Fruit fly (Drosophila melanogaster) whole organism, embryonic: Measurements from ENCODE around the gene CG33679.

Experiments
- Atf-2 ChIP-seq: fragments of 200-800 bp; sonication (Bioruptor generic); optimal IDR thresholded peaks from 2 replicates; lab custom pipeline; 2016; ENCODE audit warnings: missing biosample characterization, missing genetic modification characterization
- Bdp1 ChIP-seq: fragments of 200-800 bp; sonication (Bioruptor generic); optimal IDR thresholded peaks from 3 replicates; lab custom pipeline; 2016; ENCODE audit warnings: missing biosample characterization, missing genetic modification characterization
- BtbVII ChIP-seq: fragments of 200-800 bp; sonication (Bioruptor generic); optimal IDR thresholded peaks from 3 replicates; lab custom pipeline; 2017; ENCODE audit warnings: missing biosample characterization, mild to moderate bottlenecking, missing genetic modification characterization
- CG10431 ChIP-seq: fragments of 200-800 bp; sonication (Bioruptor generic); optimal IDR thresholded peaks from 3 replicates; lab custom pipeline; 2018; ENCODE audit warnings: missing biosample characterization, mild to moderate bottlenecking, missing genetic modification characterization
- CG14710 ChIP-seq: fragments of 200-800 bp; sonication (Bioruptor generic); optimal IDR thresholded peaks from 3 replicates; lab custom pipeline; 2019; ENCODE audit warnings: missing biosample characterization, mild to moderate bottlenecking, missing genetic modification characterization, moderate library complexity
- CG14965 ChIP-seq: fragments of 200-800 bp; sonication (Bioruptor generic); optimal IDR thresholded peaks from 2 replicates; lab custom pipeline; 2016; ENCODE audit warnings: missing biosample characterization, missing genetic modification characterization, borderline replicate concordance
- CG1602 ChIP-seq: fragments of 200-800 bp; sonication (Bioruptor generic); optimal IDR thresholded peaks from 3 replicates; lab custom pipeline; 2016; ENCODE audit warnings: missing biosample characterization, missing genetic modification characterization
- CG17328 ChIP-seq: fragments of 200-800 bp; sonication (Bioruptor generic); IDR thresholded peaks from 2 replicates; pipeline ENCODE4 v1.3.6; 2022; ENCODE audit warnings: missing biosample characterization, missing genetic modification characterization
- CG17361 ChIP-seq: fragments of 200-800 bp; sonication (Bioruptor generic); IDR thresholded peaks from 3 replicates; pipeline ENCODE4 v1.3.6; 2022; ENCODE audit warnings: missing biosample characterization, missing genetic modification characterization
- CG17385 ChIP-seq: fragments of 200-800 bp; sonication (Bioruptor generic); optimal IDR thresholded peaks from 3 replicates; lab custom pipeline; 2018; ENCODE audit warnings: missing biosample characterization, mild to moderate bottlenecking, missing genetic modification characterization
- CG17829 ChIP-seq: fragments of 200-800 bp; optimal IDR thresholded peaks from 2 replicates; lab custom pipeline; 2019; ENCODE audit warnings: missing biosample characterization, mild to moderate bottlenecking, missing genetic modification characterization, moderate library complexity
- CG2202 ChIP-seq: fragments of 200-800 bp; sonication (Bioruptor generic); optimal IDR thresholded peaks from 2 replicates; lab custom pipeline; 2018; ENCODE audit warnings: missing biosample characterization, mild to moderate bottlenecking, missing genetic modification characterization
- CG2678 ChIP-seq: fragments of 200-800 bp; sonication (Bioruptor generic); optimal IDR thresholded peaks from 3 replicates; lab custom pipeline; 2019; ENCODE audit warnings: missing biosample characterization, mild to moderate bottlenecking, missing genetic modification characterization, moderate library complexity
- CG30431 ChIP-seq: fragments of 200-800 bp; sonication (Bioruptor generic); optimal IDR thresholded peaks from 2 replicates; lab custom pipeline; 2017; ENCODE audit warnings: missing biosample characterization, missing genetic modification characterization
- CG3838 ChIP-seq: fragments of 200-800 bp; sonication (Bioruptor generic); optimal IDR thresholded peaks from 3 replicates; lab custom pipeline; 2016; ENCODE audit warnings: missing biosample characterization, missing genetic modification characterization
- CG4360 ChIP-seq: fragments of 200-800 bp; sonication (Bioruptor generic); IDR thresholded peaks from 2 replicates; pipeline ENCODE4 v1.3.6; 2022; ENCODE audit warnings: missing biosample characterization, missing genetic modification characterization
- CG4854 ChIP-seq: fragments of 200-800 bp; sonication (Bioruptor generic); optimal IDR thresholded peaks from 2 replicates; lab custom pipeline; 2016; ENCODE audit warnings: missing biosample characterization, missing genetic modification characterization, inconsistent platforms
- CG5180 ChIP-seq: fragments of 200-800 bp; sonication (Bioruptor generic); optimal IDR thresholded peaks from 3 replicates; lab custom pipeline; 2017; ENCODE audit warnings: missing biosample characterization, missing genetic modification characterization, mild to moderate bottlenecking, moderate library complexity, missing genetic modification reagents
- CG6654 ChIP-seq: fragments of 200-800 bp; sonication (Bioruptor generic); optimal IDR thresholded peaks from 2 replicates; lab custom pipeline; 2017; ENCODE audit warnings: missing biosample characterization, mild to moderate bottlenecking, missing genetic modification characterization
- CG7745 ChIP-seq: fragments of 200-800 bp; sonication (Bioruptor generic); optimal IDR thresholded peaks from 2 replicates; lab custom pipeline; 2018; ENCODE audit warnings: missing biosample characterization, mild to moderate bottlenecking, missing genetic modification characterization, moderate library complexity
- CG8089 ChIP-seq: fragments of 200-800 bp; sonication (Bioruptor generic); optimal IDR thresholded peaks from 3 replicates; lab custom pipeline; 2016; ENCODE audit warnings: missing biosample characterization, missing genetic modification characterization
- CG8281 ChIP-seq: fragments of 200-800 bp; sonication (Bioruptor generic); optimal IDR thresholded peaks from 2 replicates; lab custom pipeline; 2018; ENCODE audit warnings: missing biosample characterization, mild to moderate bottlenecking, missing genetic modification characterization, moderate library complexity
- Camta ChIP-seq: fragments of 200-800 bp; sonication (Bioruptor generic); optimal IDR thresholded peaks from 2 replicates; lab custom pipeline; 2016; ENCODE audit warnings: missing biosample characterization, missing genetic modification characterization
- D19A ChIP-seq: fragments of 200-800 bp; optimal IDR thresholded peaks from 3 replicates; lab custom pipeline; 2019; ENCODE audit warnings: missing biosample characterization, mild to moderate bottlenecking, missing genetic modification characterization, moderate library complexity
- Dfd ChIP-seq, 2 experiments: fragments of >200 bp; optimal IDR thresholded peaks; 2 replicates each; lab custom pipeline; 2017; ENCODE audit warnings: missing biosample characterization in 2 of 2, missing genetic modification characterization in 2 of 2
- Fer1 ChIP-seq: fragments of 200-800 bp; sonication (Bioruptor generic); optimal IDR thresholded peaks from 2 replicates; lab custom pipeline; 2017; ENCODE audit warnings: missing biosample characterization, mild to moderate bottlenecking, missing genetic modification characterization
- H2.0 ChIP-seq: fragments of 200-800 bp; sonication (Bioruptor generic); IDR thresholded peaks from 2 replicates; pipeline ENCODE4 v1.3.6; 2022; ENCODE audit warnings: missing biosample characterization, missing genetic modification characterization
- Hmr ChIP-seq: fragments of 200-800 bp; sonication (Bioruptor generic); optimal IDR thresholded peaks from 3 replicates; lab custom pipeline; 2017; ENCODE audit warnings: mild to moderate bottlenecking, missing biosample characterization, missing genetic modification reagents, missing genetic modification characterization
- Hr3 ChIP-seq: fragments of 200-800 bp; sonication (Bioruptor generic); optimal IDR thresholded peaks from 3 replicates; lab custom pipeline; 2016; ENCODE audit warnings: missing biosample characterization, missing genetic modification characterization
- Spps ChIP-seq: fragments of 200-800 bp; sonication (Bioruptor generic); optimal IDR thresholded peaks from 2 replicates; lab custom pipeline; 2018; ENCODE audit warnings: missing biosample characterization, mild to moderate bottlenecking, missing genetic modification characterization
- Tbp ChIP-seq: fragments of >200 bp; optimal IDR thresholded peaks from 2 replicates; lab custom pipeline; 2018; ENCODE audit warnings: missing biosample characterization, missing genetic modification characterization
- Usf ChIP-seq: fragments of 200-800 bp; sonication (Bioruptor generic); optimal IDR thresholded peaks from 2 replicates; lab custom pipeline; 2017; ENCODE audit warnings: missing genotype, missing biosample characterization, missing genetic modification characterization
- ap ChIP-seq: fragments of 200-800 bp; sonication (Bioruptor generic); IDR thresholded peaks from 2 replicates; pipeline ENCODE4 v1.3.6; 2022; ENCODE audit warnings: missing biosample characterization, missing genetic modification characterization
- crp ChIP-seq, 2 experiments: fragments of 200-800 bp; sonication (Bioruptor generic); optimal IDR thresholded peaks; 2 replicates in 1 of 2; 3 replicates in 1 of 2; lab custom pipeline; 2017; ENCODE audit warnings: missing biosample characterization in 2 of 2, missing genetic modification characterization in 2 of 2, mild to moderate bottlenecking in 1 of 2, moderate library complexity in 1 of 2
- danr ChIP-seq: fragments of 200-800 bp; sonication (Bioruptor generic); IDR thresholded peaks from 2 replicates; pipeline ENCODE4 v1.3.6; 2022; ENCODE audit warnings: missing biosample characterization, missing genetic modification characterization
- dimm ChIP-seq: fragments of 200-800 bp; sonication (Bioruptor generic); IDR thresholded peaks from 2 replicates; pipeline ENCODE4 v1.3.6; 2022; ENCODE audit warnings: missing biosample characterization, missing genetic modification characterization
- ewg ChIP-seq: fragments of 200-800 bp; sonication (Bioruptor generic); optimal IDR thresholded peaks from 3 replicates; lab custom pipeline; 2017; ENCODE audit warnings: mild to moderate bottlenecking, missing biosample characterization, missing genetic modification reagents, missing genetic modification characterization
- her ChIP-seq: fragments of 200-800 bp; sonication (Bioruptor generic); optimal IDR thresholded peaks from 2 replicates; lab custom pipeline; 2016; ENCODE audit warnings: missing biosample characterization, missing genetic modification characterization
- jumu ChIP-seq: fragments of 200-800 bp; sonication (Bioruptor generic); optimal IDR thresholded peaks from 3 replicates; lab custom pipeline; 2016; ENCODE audit warnings: missing biosample characterization, missing genetic modification characterization
- mld ChIP-seq: fragments of 200-800 bp; sonication (Bioruptor generic); IDR thresholded peaks from 3 replicates; pipeline ENCODE4 v1.3.6; 2022; ENCODE audit warnings: missing biosample characterization, missing genetic modification characterization; ENCODE audit not compliant: partially characterized antibody
- org-1 ChIP-seq: fragments of 200-800 bp; sonication (Bioruptor generic); optimal IDR thresholded peaks from 2 replicates; lab custom pipeline; 2017; ENCODE audit warnings: missing biosample characterization, missing genetic modification characterization
- otp ChIP-seq: fragments of 200-800 bp; sonication (Bioruptor generic); IDR thresholded peaks from 3 replicates; pipeline ENCODE4, ENCODE4 v1.3.6; 2022; ENCODE audit warnings: missing biosample characterization, missing genetic modification characterization
- peb ChIP-seq: fragments of 200-800 bp; sonication (Bioruptor generic); IDR thresholded peaks from 2 replicates; pipeline ENCODE4 v1.3.6; 2022; ENCODE audit warnings: missing biosample characterization, missing genetic modification characterization
- pfk ChIP-seq: fragments of 200-800 bp; sonication (Bioruptor generic); optimal IDR thresholded peaks from 2 replicates; lab custom pipeline; 2018; ENCODE audit warnings: missing biosample characterization, mild to moderate bottlenecking, missing genetic modification characterization, moderate library complexity
- pzg ChIP-seq: fragments of 200-800 bp; sonication (Bioruptor generic); optimal IDR thresholded peaks from 3 replicates; lab custom pipeline; 2018; ENCODE audit warnings: missing biosample characterization, mild to moderate bottlenecking, missing genetic modification characterization, moderate library complexity
- run ChIP-seq: fragments of 200-800 bp; sonication (Bioruptor generic); optimal IDR thresholded peaks from 3 replicates; lab custom pipeline; 2018; ENCODE audit warnings: missing biosample characterization, mild to moderate bottlenecking, missing genetic modification characterization
- sug ChIP-seq: fragments of 200-800 bp; optimal IDR thresholded peaks from 2 replicates; lab custom pipeline; 2019; ENCODE audit warnings: missing biosample characterization, mild to moderate bottlenecking, missing genetic modification characterization, moderate library complexity
- tx ChIP-seq: fragments of 200-800 bp; sonication (Bioruptor generic); optimal IDR thresholded peaks from 2 replicates; lab custom pipeline; 2016; ENCODE audit warnings: missing biosample characterization, missing genetic modification characterization
- z ChIP-seq: fragments of 200-800 bp; sonication (Bioruptor generic); IDR thresholded peaks from 3 replicates; pipeline ENCODE4 v1.3.6; 2022; ENCODE audit warnings: missing biosample characterization, missing genetic modification characterization

The CG33679 gene

DNA sequence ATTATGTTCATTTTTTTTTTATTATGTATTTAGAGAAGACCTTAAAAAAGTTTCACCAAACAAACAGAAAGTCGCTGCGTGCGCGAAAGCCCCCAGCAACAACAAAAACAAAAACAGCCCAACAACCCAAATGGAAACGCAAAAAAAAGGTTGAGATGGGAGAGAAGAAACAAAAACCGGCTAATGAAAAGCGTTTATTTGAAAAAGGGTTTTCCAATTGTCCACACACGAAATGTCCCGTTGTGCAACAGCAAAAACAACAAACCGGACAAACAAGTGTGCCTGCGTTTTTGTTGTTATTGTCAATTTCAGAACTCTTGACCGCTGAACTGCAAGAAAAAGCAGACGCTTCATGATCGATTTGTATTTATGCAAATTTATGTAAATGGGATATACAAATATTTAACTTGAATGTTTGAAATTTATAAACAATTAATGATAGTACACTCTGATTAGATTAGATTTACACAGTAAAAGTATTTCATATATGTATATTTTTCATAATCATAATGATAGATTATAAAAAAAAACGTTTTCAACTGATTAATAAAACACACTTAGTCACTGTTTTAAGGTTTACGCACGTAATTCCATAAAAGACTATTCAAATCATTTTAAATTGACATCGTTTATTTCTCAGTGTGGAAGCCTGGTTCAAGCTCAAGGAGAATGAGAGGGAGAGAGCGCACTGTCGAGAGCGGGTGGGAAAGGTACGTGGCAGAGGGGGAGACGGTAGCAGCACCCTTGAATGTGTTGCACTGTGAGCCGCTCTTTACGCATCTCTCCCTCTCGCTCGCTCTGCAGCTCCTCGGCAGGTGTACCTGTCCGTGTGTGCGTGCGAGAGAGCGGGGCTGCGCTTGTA, 1.5 kb upstream of the CG33679 start (continued):
- peak; percentile 91 for TF ChIP-seq CG14710 (tag; lab: Kevin White, UChicago)
- peak; percentile 55 for TF ChIP-seq CG8281 (tag; lab: Kevin White, UChicago)
- TF ChIP-seq mld, result 0 out of 3 replicates have a peak, but pooled peaks have one; percentile 7
- TF ChIP-seq Tbp, result no peak
- TF ChIP-seq D19A (tag; lab: Kevin White, UChicago), result peak; percentile 71
- peak; percentile 85 for TF ChIP-seq CG17829 (tag; lab: Kevin White, UChicago)
- peak; percentile 6 for TF ChIP-seq sug (tag; lab: Kevin White, UChicago)
- TF ChIP-seq CG7745 (tag; lab: Kevin White, UChicago), result no peak
- peak; percentile 36 for TF ChIP-seq run (tag; lab: Kevin White, UChicago)
- peak; percentile 68 for TF ChIP-seq Hmr (GFP tag; lab: Kevin White, UChicago)
- no peak for TF ChIP-seq CG14965 (GFP tag; lab: Kevin White, UChicago)
- TF ChIP-seq Camta (GFP tag; lab: Kevin White, UChicago), result peak; percentile 47
- TF ChIP-seq CG8089, result no peak
- TF ChIP-seq pfk, result no peak
- peak; percentile 67 for TF ChIP-seq org-1 (GFP tag; lab: Kevin White, UChicago)
- TF ChIP-seq Hr3 (GFP tag; lab: Kevin White, UChicago), result peak; percentile 76
- no peak for TF ChIP-seq CG10431 (GFP tag; lab: Kevin White, UChicago)
- peak in 1 of 2 experiments; percentile 16 for TF ChIP-seq crp (GFP tag; optimal IDR thresholded peaks at IDR 0.05; lab: Kevin White, UChicago)
- no peak for TF ChIP-seq Dfd (GFP tag; optimal IDR thresholded peaks at IDR 0.05; lab: Kevin White, UChicago)
- peak; percentile 51 for TF ChIP-seq CG30431
- no peak for TF ChIP-seq CG3838 (GFP tag; lab: Kevin White, UChicago)
- TF ChIP-seq dimm (GFP tag; lab: Robert Waterston, UW), result no peak
- no peak for TF ChIP-seq pzg (GFP tag; lab: Kevin White, UChicago)
- peak; percentile 44 for TF ChIP-seq CG6654 (GFP tag; lab: Kevin White, UChicago)
- peak; percentile 69 for TF ChIP-seq ap (GFP tag; lab: Robert Waterston, UW)
- TF ChIP-seq CG2202 (tag; lab: Kevin White, UChicago), result peak; percentile 43
- peak; percentile 50; the same call in 1 of the 2 replicates for TF ChIP-seq danr (GFP tag; lab: Robert Waterston, UW)
- TF ChIP-seq CG5180, result peak; percentile 67
- TF ChIP-seq tx, result peak; percentile 3
- peak; percentile 65 for TF ChIP-seq BtbVII (GFP tag; lab: Kevin White, UChicago)
- TF ChIP-seq Atf-2, result no peak
- TF ChIP-seq Fer1 (GFP tag; lab: Kevin White, UChicago), result peak; percentile 72
- TF ChIP-seq H2.0 (GFP tag; lab: Robert Waterston, UW), result peak; percentile 59; the same call in 1 of the 2 replicates
- TF ChIP-seq CG17361 (GFP tag; lab: Robert Waterston, UW), result peak; percentile 95
- TF ChIP-seq CG4854 (GFP tag; lab: Kevin White, UChicago), result no peak
- TF ChIP-seq CG17328 (GFP tag; lab: Robert Waterston, UW), result peak; percentile 76
- no peak for TF ChIP-seq jumu (GFP tag; lab: Kevin White, UChicago)
- no peak for TF ChIP-seq her (GFP tag; lab: Kevin White, UChicago)
- no peak for TF ChIP-seq z
- TF ChIP-seq CG17385 (GFP tag; lab: Kevin White, UChicago), result peak; percentile 68
- TF ChIP-seq CG2678 (tag; lab: Kevin White, UChicago), result peak; percentile 87
- peak; percentile 69 for TF ChIP-seq CG1602 (GFP tag; lab: Kevin White, UChicago)
- TF ChIP-seq Bdp1, result no peak
- peak; percentile 62 for TF ChIP-seq Usf (GFP tag; lab: Kevin White, UChicago)
- TF ChIP-seq ewg (GFP tag; lab: Kevin White, UChicago), result peak; percentile 52
- TF ChIP-seq CG4360, result peak; percentile 80
- peak; percentile 68 for TF ChIP-seq Spps (tag; lab: Kevin White, UChicago)
- TF ChIP-seq otp (GFP tag; lab: Robert Waterston, UW), result peak; percentile 67; the same call in 1 of the 3 replicates
- TF ChIP-seq peb (GFP tag; lab: Robert Waterston, UW), result peak; percentile 54
